Worm (Caenorhabditis elegans) whole organism, L1 larva: ENCODE measurements around the gene rla-2.

Experiments used
- C04F5.9 ChIP-seq: sonication (generic microtip); optimal IDR thresholded peaks from 2 replicates; lab custom pipeline; 2016; ENCODE audit warnings: missing genetic modification characterization, missing compliant biosample characterization
- C16A3.4 ChIP-seq: fragments of 150-350 bp; optimal IDR thresholded peaks from 2 replicates; lab custom pipeline; 2014; ENCODE audit warnings: missing biosample characterization, missing genetic modification characterization
- aha-1 ChIP-seq: fragments of 150-350 bp; optimal IDR thresholded peaks from 2 replicates; lab custom pipeline; 2014; ENCODE audit warnings: missing biosample characterization, missing genetic modification characterization
- ama-1 ChIP-seq: fragments of 150-350 bp; optimal IDR thresholded peaks from 2 replicates; lab custom pipeline; 2014
- blmp-1 ChIP-seq: fragments of 150-350 bp; optimal IDR thresholded peaks from 2 replicates; lab custom pipeline; 2014; ENCODE audit warnings: missing biosample characterization, missing genetic modification characterization
- ceh-82 ChIP-seq, 3 experiments: fragments of 150-350 bp in 1 of 3; sonication (generic microtip) in 2 of 3; optimal IDR thresholded peaks; 2 replicates each; lab custom pipeline; 2014 to 2017; ENCODE audit warnings: missing biosample characterization in 3 of 3, missing genetic modification characterization in 3 of 3
- ceh-88 ChIP-seq: fragments of 200-800 bp; sonication (Bioruptor generic); IDR thresholded peaks from 2 replicates; pipeline ENCODE4 v1.3.6; 2022; ENCODE audit warnings: missing genetic modification characterization, missing compliant biosample characterization
- ces-1 ChIP-seq: fragments of 150-350 bp; optimal IDR thresholded peaks from 2 replicates; lab custom pipeline; 2014; ENCODE audit warnings: missing biosample characterization, missing genetic modification reagents, missing genetic modification characterization
- dpl-1 ChIP-seq, 3 experiments: fragments of 150-350 bp in 2 of 3; sonication (generic microtip) in 1 of 3; optimal IDR thresholded peaks; 2 replicates each; lab custom pipeline; 2014 to 2017; ENCODE audit warnings: missing biosample characterization in 3 of 3, missing genetic modification characterization in 3 of 3, missing genetic modification reagents in 3 of 3
- efl-1 ChIP-seq, 4 experiments: fragments of 150-350 bp; optimal IDR thresholded peaks in 3 of 4; peaks in 1 of 4; 1 replicate in 1 of 4; 2 replicates in 3 of 4; lab custom pipeline; 2014; ENCODE audit warnings: missing biosample characterization in 2 of 4, missing genetic modification characterization in 2 of 4, missing genetic modification reagents in 2 of 4
- elt-3 ChIP-seq, 6 experiments: fragments of 150-350 bp in 1 of 6; sonication (generic microtip); optimal IDR thresholded peaks; 2 replicates each; lab custom pipeline; 2017 to 2018; ENCODE audit warnings: missing biosample characterization in 6 of 6, missing genetic modification characterization in 6 of 6, inconsistent platforms in 1 of 6
- hlh-4 ChIP-seq: sonication (generic microtip); optimal IDR thresholded peaks from 2 replicates; lab custom pipeline; 2016; ENCODE audit warnings: mild to moderate bottlenecking, missing genetic modification characterization, missing compliant biosample characterization
- irx-1 ChIP-seq: sonication (generic microtip); optimal IDR thresholded peaks from 2 replicates; lab custom pipeline; 2016; ENCODE audit warnings: missing genetic modification characterization, missing compliant biosample characterization
- isw-1 ChIP-seq: fragments of 200-800 bp; sonication (Bioruptor generic); IDR thresholded peaks from 2 replicates; pipeline ENCODE4 v1.3.6; 2022; ENCODE audit warnings: missing genetic modification characterization, missing compliant biosample characterization
- lin-14 ChIP-seq: fragments of 200-800 bp; sonication (Bioruptor generic); optimal IDR thresholded peaks from 2 replicates; lab custom pipeline; 2018; ENCODE audit warnings: mild to moderate bottlenecking, missing genetic modification characterization, moderate library complexity, missing compliant biosample characterization
- lin-35 ChIP-seq, 2 experiments: fragments of 150-350 bp; optimal IDR thresholded peaks; 2 replicates each; lab custom pipeline; 2014; ENCODE audit warnings: missing biosample characterization in 2 of 2, missing genetic modification characterization in 2 of 2, missing genetic modification reagents in 2 of 2
- lir-3 ChIP-seq: sonication (generic microtip); optimal IDR thresholded peaks from 2 replicates; lab custom pipeline; 2016; ENCODE audit warnings: mild to moderate bottlenecking, missing genetic modification characterization, moderate library complexity, missing compliant biosample characterization; ENCODE audit not compliant: poor library complexity
- lsy-2 ChIP-seq, 2 experiments: fragments of 150-350 bp; optimal IDR thresholded peaks; 2 replicates each; lab custom pipeline; 2014; ENCODE audit warnings: missing biosample characterization in 2 of 2, missing genetic modification characterization in 2 of 2
- mab-9 ChIP-seq: fragments of 200-800 bp; sonication (Bioruptor generic); IDR thresholded peaks from 2 replicates; pipeline ENCODE4 v1.3.6; 2022; ENCODE audit warnings: missing genetic modification reagents, missing genetic modification characterization, missing compliant biosample characterization
- mef-2 ChIP-seq: fragments of 150-350 bp; optimal IDR thresholded peaks from 2 replicates; lab custom pipeline; 2014; ENCODE audit warnings: missing biosample characterization, missing genetic modification characterization
- mep-1 ChIP-seq: fragments of 150-350 bp; optimal IDR thresholded peaks from 2 replicates; lab custom pipeline; 2014; ENCODE audit warnings: missing biosample characterization, missing genetic modification characterization
- nhr-19 ChIP-seq: fragments of 200-800 bp; sonication (Bioruptor generic); conservative IDR thresholded peaks from 2 replicates; pipeline ENCODE4 v1.3.6; 2022; ENCODE audit warnings: missing genetic modification characterization, missing compliant biosample characterization
- nhr-47 ChIP-seq: sonication (generic microtip); optimal IDR thresholded peaks from 2 replicates; lab custom pipeline; 2016; ENCODE audit warnings: mild to moderate bottlenecking, missing genetic modification characterization, moderate library complexity, missing compliant biosample characterization
- nhr-71 ChIP-seq: sonication (generic microtip); optimal IDR thresholded peaks from 2 replicates; lab custom pipeline; 2016; ENCODE audit warnings: mild to moderate bottlenecking, missing genetic modification characterization, moderate library complexity, missing compliant biosample characterization
- nhr-76 ChIP-seq: sonication (generic microtip); optimal IDR thresholded peaks from 2 replicates; lab custom pipeline; 2017; ENCODE audit warnings: missing biosample characterization, missing genetic modification characterization
- nhr-84 ChIP-seq: sonication (generic microtip); optimal IDR thresholded peaks from 2 replicates; lab custom pipeline; 2017; ENCODE audit warnings: missing biosample characterization, missing genetic modification characterization
- nhr-90 ChIP-seq: sonication (generic microtip); optimal IDR thresholded peaks from 2 replicates; lab custom pipeline; 2016; ENCODE audit warnings: mild to moderate bottlenecking, missing genetic modification characterization, missing compliant biosample characterization; ENCODE audit not compliant: poor library complexity
- pax-3 ChIP-seq: fragments of 200-800 bp; sonication (Bioruptor generic); optimal IDR thresholded peaks from 2 replicates; lab custom pipeline; 2018; ENCODE audit warnings: mild to moderate bottlenecking, missing genetic modification characterization, moderate library complexity, missing compliant biosample characterization
- skn-1 ChIP-seq: fragments of 150-350 bp; optimal IDR thresholded peaks from 2 replicates; lab custom pipeline; 2014; ENCODE audit warnings: missing biosample characterization, missing genetic modification characterization
- snu-23 ChIP-seq: sonication (generic microtip); optimal IDR thresholded peaks from 2 replicates; lab custom pipeline; 2016; ENCODE audit warnings: missing genetic modification characterization, missing compliant biosample characterization
- sup-37 ChIP-seq: fragments of 200-800 bp; sonication (Bioruptor generic); optimal IDR thresholded peaks from 2 replicates; lab custom pipeline; 2018; ENCODE audit warnings: mild to moderate bottlenecking, missing genetic modification characterization, missing compliant biosample characterization
- swsn-7 ChIP-seq: sonication (generic microtip); optimal IDR thresholded peaks from 2 replicates; lab custom pipeline; 2016; ENCODE audit warnings: missing genetic modification characterization, missing compliant biosample characterization
- unc-130 ChIP-seq: fragments of 150-350 bp; optimal IDR thresholded peaks from 2 replicates; lab custom pipeline; 2017; ENCODE audit warnings: missing biosample characterization, missing genetic modification characterization, inconsistent platforms
- unc-30 ChIP-seq: sonication (generic microtip); optimal IDR thresholded peaks from 2 replicates; lab custom pipeline; 2017; ENCODE audit warnings: missing biosample characterization, missing genetic modification characterization
- unc-86 ChIP-seq: sonication (generic microtip); optimal IDR thresholded peaks from 2 replicates; lab custom pipeline; 2016; ENCODE audit warnings: missing genetic modification characterization, missing compliant biosample characterization
- ztf-11 ChIP-seq, 2 experiments: sonication (generic microtip); optimal IDR thresholded peaks; 2 replicates each; lab custom pipeline; 2016 to 2017; ENCODE audit warnings: missing genetic modification characterization in 2 of 2, missing biosample characterization in 1 of 2, missing compliant biosample characterization in 1 of 2

Gene rla-2

DNA sequence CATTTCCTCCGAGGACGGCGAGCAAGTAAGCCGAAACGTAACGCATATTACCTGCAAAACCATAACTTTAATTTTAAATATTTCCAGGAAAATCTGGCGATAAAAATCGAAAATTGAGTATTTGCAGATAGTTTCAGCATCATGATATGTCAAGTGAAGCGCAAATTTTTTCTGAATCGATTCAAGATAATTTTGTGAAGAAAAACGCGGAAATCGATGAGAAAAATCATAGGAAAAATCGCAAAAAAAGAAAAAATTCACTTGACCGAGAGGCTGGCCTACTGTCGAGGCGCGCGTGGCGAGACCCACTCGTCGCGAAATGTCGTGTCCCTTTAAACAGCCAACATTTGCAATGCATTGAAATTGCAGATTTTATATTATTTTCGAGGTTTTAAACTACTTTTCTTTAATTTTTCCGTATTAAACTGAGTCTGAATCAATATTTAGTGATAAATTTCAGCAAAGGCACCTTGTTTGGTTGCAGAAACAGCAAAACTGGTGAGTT is at the start of gene rla-2, which contains the start of the genes popl-7 and Y62E10A.24:
Gene rla-2, minus strand, starts transcription at position 51 of the 505 bp plus-strand sequence.
Gene popl-7, plus strand, starts transcription at position 455 of the 505 bp plus-strand sequence.
Gene Y62E10A.24, plus strand, starts transcription at position 476 of the 505 bp plus-strand sequence.
- TF ChIP-seq snu-23 (GFP tag; lab: Kevin White, UChicago) (peak; percentile 35), sup-37 (GFP tag; lab: Kevin White, UChicago) (no peak), irx-1 (tag; lab: Kevin White, UChicago) (no peak), elt-3 (tag; optimal IDR thresholded peaks at IDR 0.05; lab: Kevin White, UChicago) (no peak), lsy-2 (tag; optimal IDR thresholded peaks at IDR 0.05; lab: Kevin White, UChicago) (peak; percentile 52 to 91), isw-1 (GFP tag; lab: Robert Waterston, UW) (no peak), blmp-1 (peak; percentile 28), efl-1 (optimal IDR thresholded peaks at IDR 0.05; lab: Kevin White, UChicago) (peak; percentile 32 to 50), efl-1 (GFP tag; optimal IDR thresholded peaks at IDR 0.05 in 1 of 2; lab: Kevin White, UChicago) (peak; percentile 41 to 95), mep-1 (tag; lab: Kevin White, UChicago) (no peak), dpl-1 (GFP tag; optimal IDR thresholded peaks at IDR 0.05; lab: Kevin White, UChicago) (peak; percentile 6 to 39 (median 26)), lin-35 (GFP tag; optimal IDR thresholded peaks at IDR 0.05; lab: Kevin White, UChicago) (peak; percentile 40 to 71), skn-1 (tag; lab: Kevin White, UChicago) (peak; percentile 29), C16A3.4 (tag; lab: Kevin White, UChicago) (peak; percentile 6), ceh-88 (GFP tag; lab: Robert Waterston, UW) (no peak), ceh-82 (tag; optimal IDR thresholded peaks at IDR 0.05; lab: Kevin White, UChicago) (peak in 2 of 3 experiments; percentile 10 to 33), nhr-47 (peak; percentile 8), unc-130 (tag; lab: Kevin White, UChicago) (peak; percentile 14)
- TF ChIP-seq, all 84 proteins: peak for 11

DNA sequence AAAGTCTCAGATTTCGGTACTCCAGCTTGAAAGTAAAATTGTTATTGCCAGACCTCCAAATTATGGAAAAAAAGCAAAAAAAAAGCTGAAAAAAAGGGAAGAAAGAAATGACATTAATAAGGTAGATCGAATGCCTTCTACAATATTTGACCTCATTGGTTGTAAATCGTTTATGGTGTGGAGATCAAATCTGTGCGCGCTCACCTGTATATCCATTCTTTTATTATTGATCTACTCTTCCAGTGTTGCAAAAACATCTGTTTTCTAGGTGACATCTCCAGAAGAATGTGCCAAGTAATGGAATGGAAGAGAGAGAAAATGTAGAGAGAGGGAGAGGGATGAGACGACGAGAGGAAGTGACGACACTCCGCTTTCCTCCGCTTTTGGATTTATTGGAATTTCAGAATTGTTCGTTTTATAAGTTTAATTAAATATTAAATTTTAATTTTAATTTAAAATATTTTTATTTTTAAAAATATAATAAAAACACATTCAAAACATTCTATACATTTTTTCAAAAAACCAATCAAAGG is 45.7 kb upstream of the rla-2 start, which contains the start of the genes pik-1 and aptf-2:
Gene pik-1, plus strand, starts transcription at position 303 of the 533 bp plus-strand sequence.
Gene aptf-2, minus strand, starts transcription at position 313 of the 533 bp plus-strand sequence.
- TF ChIP-seq lin-14 (GFP tag; lab: Kevin White, UChicago), result no peak
- no peak for TF ChIP-seq nhr-71 (tag; lab: Kevin White, UChicago)
- TF ChIP-seq ztf-11 (tag; optimal IDR thresholded peaks at IDR 0.05; lab: Kevin White, UChicago), result no peak
- no peak for TF ChIP-seq pax-3 (tag; lab: Kevin White, UChicago)
- TF ChIP-seq nhr-76 (tag; lab: Kevin White, UChicago), result no peak
- peak; percentile 32 for TF ChIP-seq mep-1 (tag; lab: Kevin White, UChicago)
- TF ChIP-seq lin-35 (GFP tag; optimal IDR thresholded peaks at IDR 0.05; lab: Kevin White, UChicago), result peak in 1 of 2 experiments; percentile 24
- no peak for TF ChIP-seq ceh-82 (tag; optimal IDR thresholded peaks at IDR 0.05; lab: Kevin White, UChicago)
- TF ChIP-seq irx-1 (tag; lab: Kevin White, UChicago), result no peak
- no peak for TF ChIP-seq hlh-4 (tag; lab: Kevin White, UChicago)
- no peak for TF ChIP-seq unc-30 (tag; lab: Kevin White, UChicago)
- no peak for TF ChIP-seq nhr-47
- TF ChIP-seq unc-86 (tag; lab: Kevin White, UChicago), result no peak
- no peak for TF ChIP-seq nhr-19 (GFP tag; lab: Robert Waterston, UW)
- TF ChIP-seq ces-1 (GFP tag; lab: Kevin White, UChicago), result no peak
- peak in 1 of 3 experiments; percentile 31 for TF ChIP-seq dpl-1 (GFP tag; optimal IDR thresholded peaks at IDR 0.05; lab: Kevin White, UChicago)
- peak in 1 of 2 experiments; percentile 26 for TF ChIP-seq lsy-2 (tag; optimal IDR thresholded peaks at IDR 0.05; lab: Kevin White, UChicago)
- TF ChIP-seq C04F5.9, result no peak
- TF ChIP-seq mef-2 (tag; lab: Kevin White, UChicago), result no peak
- TF ChIP-seq lir-3 (tag; lab: Kevin White, UChicago), result no peak
- no peak for TF ChIP-seq elt-3 (tag; optimal IDR thresholded peaks at IDR 0.05; lab: Kevin White, UChicago)
- no peak for TF ChIP-seq aha-1 (tag; lab: Kevin White, UChicago)
- no peak for TF ChIP-seq nhr-90
- TF ChIP-seq sup-37 (GFP tag; lab: Kevin White, UChicago), result no peak
- TF ChIP-seq swsn-7 (tag; lab: Kevin White, UChicago), result no peak
- no peak for TF ChIP-seq efl-1 (optimal IDR thresholded peaks at IDR 0.05; lab: Kevin White, UChicago)
- peak in 1 of 2 experiments; percentile 5 for TF ChIP-seq efl-1 (GFP tag; optimal IDR thresholded peaks at IDR 0.05 in 1 of 2; lab: Kevin White, UChicago)
- TF ChIP-seq unc-130 (tag; lab: Kevin White, UChicago), result no peak
- no peak for TF ChIP-seq nhr-84
- no peak for TF ChIP-seq ama-1 (lab: Kevin White, UChicago)
- no peak for TF ChIP-seq snu-23 (GFP tag; lab: Kevin White, UChicago)
- TF ChIP-seq blmp-1, result peak; percentile 27
- no peak for TF ChIP-seq mab-9 (GFP tag; lab: Robert Waterston, UW)
